Worm (Caenorhabditis elegans): ENCODE data around the gene ver-1.

The ver-1 gene

ce11 chrIII:156645-157044 is at the start of gene ver-1, which contains the start of gene zig-13:
TSS of gene ver-1 (plus strand) at chrIII:156824.
TSS of gene zig-13 (minus strand) at chrIII:156745.
- no peak for TF ChIP-seq zip-4 (GFP tag; optimal IDR thresholded peaks at IDR 0.05)
- TF ChIP-seq efl-3 (GFP tag; optimal IDR thresholded peaks at IDR 0.05) = no peak
- TF ChIP-seq ceh-82 (tag; optimal IDR thresholded peaks at IDR 0.05) = no peak
- no peak for TF ChIP-seq hpl-2 (GFP tag; optimal IDR thresholded peaks at IDR 0.05)

ce11 chrIII:114603-115002 is 42.0 kb upstream of the ver-1 start, which contains the start of gene C29F9.6:
TSS of gene C29F9.6 (plus strand) at chrIII:114903.
- no peak for TF ChIP-seq efl-1 (optimal IDR thresholded peaks at IDR 0.05)
- peak in 1 of 2 experiments; percentile 66 for TF ChIP-seq efl-1 (GFP tag; optimal IDR thresholded peaks at IDR 0.05 in 1 of 2)
- TF ChIP-seq isw-1 (GFP tag; IDR thresholded peaks at IDR 0.05) = no peak

- TF ChIP-seq nhr-237 (tag; optimal IDR thresholded peaks at IDR 0.05) (no peak), snu-23 (GFP tag; optimal IDR thresholded peaks at IDR 0.05) (no peak), zag-1 (tag; optimal IDR thresholded peaks at IDR 0.05) (no peak), skn-1 (tag; optimal IDR thresholded peaks at IDR 0.05) (no peak), dsc-1 (tag; optimal IDR thresholded peaks at IDR 0.05) (no peak)
Measured at ce11 chrIII:117210-117609, 39.4 kb upstream of the ver-1 start, which contains the start of gene C29F9.5. TSS of gene C29F9.5 (plus strand) at chrIII:117510.

ce11 chrIII:117857-118256 is 38.8 kb upstream of the ver-1 start:
- TF ChIP-seq nhr-85 (tag) (no peak), vab-15 (tag; optimal IDR thresholded peaks at IDR 0.05) (no peak), ceh-90 (tag; optimal IDR thresholded peaks at IDR 0.05) (no peak), Y116A8C.19 (tag; optimal IDR thresholded peaks at IDR 0.05; ENCODE audit: borderline replicate concordance) (no peak), ama-1 (optimal IDR thresholded peaks at IDR 0.05) (no peak), mab-9 (GFP tag; IDR thresholded peaks at IDR 0.05) (no peak), tlp-1 (tag; optimal IDR thresholded peaks at IDR 0.05) (no peak), mef-2 (tag; optimal IDR thresholded peaks at IDR 0.05) (no peak), egl-27 (tag; optimal IDR thresholded peaks at IDR 0.05) (no peak)

ce11 chrIII:120199-120598 is 36.4 kb upstream of the ver-1 start, which contains the start of gene pals-24:
TSS of gene pals-24 (plus strand) at chrIII:120435.
- TF ChIP-seq unc-62 (GFP tag; optimal IDR thresholded peaks at IDR 0.05) (no peak), elt-2 (tag; optimal IDR thresholded peaks at IDR 0.05) (peak; percentile 56), lin-35 (GFP tag; optimal IDR thresholded peaks at IDR 0.05) (peak in 1 of 2 experiments; percentile 14), unc-130 (tag; optimal IDR thresholded peaks at IDR 0.05) (no peak), ets-5 (GFP tag; IDR thresholded peaks at IDR 0.05) (no peak), snpc-4 (tag; optimal IDR thresholded peaks at IDR 0.05) (no peak), unc-86 (tag; optimal IDR thresholded peaks at IDR 0.05) (no peak), grh-1 (GFP tag; IDR thresholded peaks at IDR 0.05) (no peak), C04F5.9 (tag; optimal IDR thresholded peaks at IDR 0.05) (no peak), unc-98 (GFP tag; IDR thresholded peaks at IDR 0.05) (no peak), ceh-90 (tag; optimal IDR thresholded peaks at IDR 0.05) (no peak), fkh-10 (GFP tag; optimal IDR thresholded peaks at IDR 0.05) (no peak), sup-37 (GFP tag; optimal IDR thresholded peaks at IDR 0.05) (no peak), hlh-4 (tag; optimal IDR thresholded peaks at IDR 0.05) (no peak), lsy-2 (tag; optimal IDR thresholded peaks at IDR 0.05) (no peak), blmp-1 (tag; optimal IDR thresholded peaks at IDR 0.05) (no peak), dsc-1 (tag; optimal IDR thresholded peaks at IDR 0.05) (no peak), efl-1 (optimal IDR thresholded peaks at IDR 0.05) (no peak), efl-1 (GFP tag; optimal IDR thresholded peaks at IDR 0.05 in 1 of 2) (peak in 1 of 2 experiments; percentile 79)
